Fruit fly (Drosophila melanogaster) whole organism, pupa: ENCODE measurements around the gene CecA1.

Experiments used
- CG17806 ChIP-seq: fragments of 200-800 bp; sonication (Bioruptor generic); optimal IDR thresholded peaks from 2 replicates; lab custom pipeline; 2018; ENCODE audit warnings: missing biosample characterization, mild to moderate bottlenecking, missing genetic modification characterization, moderate library complexity
- CG34367 ChIP-seq: fragments of 200-800 bp; sonication (Bioruptor generic); optimal IDR thresholded peaks from 2 replicates; lab custom pipeline; 2018; ENCODE audit warnings: missing biosample characterization, mild to moderate bottlenecking, missing genetic modification characterization
- CG4496 ChIP-seq: fragments of 200-800 bp; sonication (Bioruptor generic); IDR thresholded peaks from 3 replicates; pipeline ENCODE4 v1.3.6; 2022; ENCODE audit warnings: missing biosample characterization, missing genetic modification characterization
- CG8159 ChIP-seq: fragments of 200-800 bp; sonication (Bioruptor generic); optimal IDR thresholded peaks from 3 replicates; lab custom pipeline; 2018; ENCODE audit warnings: missing biosample characterization, mild to moderate bottlenecking, missing genetic modification characterization, moderate library complexity
- EcR ChIP-seq: fragments of 200-800 bp; sonication (Bioruptor generic); optimal IDR thresholded peaks from 3 replicates; lab custom pipeline; 2019; ENCODE audit warnings: missing biosample characterization, missing genetic modification characterization, mild to moderate bottlenecking, moderate library complexity, missing genetic modification reagents
- Ets98B ChIP-seq: fragments of 200-800 bp; sonication (Bioruptor generic); IDR thresholded peaks from 2 replicates; pipeline ENCODE4 v1.3.6; 2022; ENCODE audit warnings: missing biosample characterization, missing genetic modification characterization
- Pif1A ChIP-seq: fragments of 200-800 bp; sonication (Bioruptor generic); optimal IDR thresholded peaks from 3 replicates; lab custom pipeline; 2016; ENCODE audit warnings: missing biosample characterization, missing genetic modification characterization
- Pif1B ChIP-seq: fragments of 200-800 bp; sonication (Bioruptor generic); optimal IDR thresholded peaks from 3 replicates; lab custom pipeline; 2016; ENCODE audit warnings: missing biosample characterization, missing genetic modification characterization
- fd96Ca ChIP-seq: fragments of 200-800 bp; sonication (Bioruptor generic); IDR thresholded peaks from 3 replicates; pipeline ENCODE4 v1.3.6; 2022; ENCODE audit warnings: missing biosample characterization, missing genetic modification characterization
- gl ChIP-seq: fragments of 200-800 bp; sonication (Bioruptor generic); optimal IDR thresholded peaks from 2 replicates; lab custom pipeline; 2018; ENCODE audit warnings: missing biosample characterization, mild to moderate bottlenecking, missing genetic modification characterization

DNA sequence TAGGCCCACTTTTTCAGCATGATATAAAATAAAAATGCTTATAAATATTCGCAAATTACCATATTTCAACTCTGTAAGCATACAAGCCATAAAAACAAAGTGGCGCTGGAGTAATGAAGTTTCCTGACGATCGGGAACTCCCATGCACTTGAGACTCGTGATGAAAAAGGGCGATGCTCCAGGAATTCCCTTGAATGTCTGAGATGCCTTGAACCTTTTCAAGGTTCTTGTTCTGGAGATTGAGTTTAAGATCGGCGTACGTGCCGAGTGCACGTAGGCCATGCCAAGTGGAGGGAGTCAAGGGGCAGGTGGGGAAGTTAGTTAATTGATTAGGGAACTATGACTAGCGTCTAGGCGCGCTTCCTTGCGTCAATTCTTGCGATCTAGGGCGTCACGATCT, 26.8 kb upstream of the CecA1 start:
- no peak for TF ChIP-seq Ets98B
- TF ChIP-seq Pif1B (GFP tag; lab: Kevin White, UChicago) = no peak
- TF ChIP-seq EcR (GFP tag; lab: Kevin White, UChicago) = peak; percentile 90
- TF ChIP-seq fd96Ca (GFP tag; lab: Robert Waterston, UW) = no peak
- TF ChIP-seq CG8159 (tag; lab: Kevin White, UChicago) = no peak
- no peak for TF ChIP-seq CG4496 (GFP tag; lab: Robert Waterston, UW)
- TF ChIP-seq CG34367 = no peak
- TF ChIP-seq Pif1A (GFP tag; lab: Kevin White, UChicago) = no peak
- TF ChIP-seq gl (tag; lab: Kevin White, UChicago) = no peak
- no peak for TF ChIP-seq CG17806
